Fruit fly (Drosophila melanogaster) whole organism, prepupa: ENCODE measurements around the gene mei-P26.

Experiments used
- Blimp-1 ChIP-seq: fragments of 200-800 bp; sonication (Bioruptor generic); optimal IDR thresholded peaks from 3 replicates; lab custom pipeline; 2017; ENCODE audit warnings: missing biosample characterization, missing genetic modification characterization, mild to moderate bottlenecking, moderate library complexity, missing genetic modification reagents
- CG31627 ChIP-seq: fragments of 200-800 bp; sonication (Bioruptor generic); optimal IDR thresholded peaks from 3 replicates; lab custom pipeline; 2016; ENCODE audit warnings: missing biosample characterization, missing genetic modification characterization
- CG6808 ChIP-seq: fragments of 200-800 bp; sonication (Bioruptor generic); optimal IDR thresholded peaks from 3 replicates; lab custom pipeline; 2017; ENCODE audit warnings: missing biosample characterization, missing genetic modification characterization, mild to moderate bottlenecking, moderate library complexity, missing genetic modification reagents
- CG8319 ChIP-seq: fragments of 200-800 bp; sonication (Bioruptor generic); optimal IDR thresholded peaks from 3 replicates; lab custom pipeline; 2016; ENCODE audit warnings: missing biosample characterization, missing genetic modification characterization
- Eip93F ChIP-seq: fragments of 200-800 bp; sonication (Bioruptor generic); optimal IDR thresholded peaks from 2 replicates; lab custom pipeline; 2016; ENCODE audit warnings: missing biosample characterization, mild to moderate bottlenecking, missing genetic modification characterization
- Ets96B ChIP-seq: fragments of 200-800 bp; optimal IDR thresholded peaks from 2 replicates; lab custom pipeline; 2019; ENCODE audit warnings: missing biosample characterization, mild to moderate bottlenecking, missing genetic modification characterization, moderate library complexity
- Gug ChIP-seq: fragments of 200-800 bp; sonication (Bioruptor generic); IDR thresholded peaks from 2 replicates; pipeline ENCODE4 v1.3.6; 2022; ENCODE audit warnings: missing biosample characterization, missing genetic modification characterization
- Sox15 ChIP-seq: fragments of 200-800 bp; sonication (Bioruptor generic); optimal IDR thresholded peaks from 3 replicates; lab custom pipeline; 2016; ENCODE audit warnings: missing biosample characterization, missing genetic modification characterization
- fkh ChIP-seq: fragments of 200-800 bp; sonication (Bioruptor generic); optimal IDR thresholded peaks from 3 replicates; lab custom pipeline; 2017; ENCODE audit warnings: missing biosample characterization, mild to moderate bottlenecking, missing genetic modification characterization, moderate library complexity
- ss ChIP-seq, 2 experiments: fragments of 200-800 bp; sonication (Bioruptor generic); optimal IDR thresholded peaks; 2 replicates in 1 of 2; 3 replicates in 1 of 2; lab custom pipeline; 2017 to 2018; ENCODE audit warnings: mild to moderate bottlenecking in 2 of 2, missing biosample characterization in 2 of 2, missing genetic modification characterization in 2 of 2, moderate library complexity in 1 of 2
- topi ChIP-seq: fragments of 200-800 bp; sonication (Bioruptor generic); optimal IDR thresholded peaks from 3 replicates; lab custom pipeline; 2016; ENCODE audit warnings: missing biosample characterization, missing genetic modification characterization
- vri ChIP-seq: fragments of 200-800 bp; sonication (Bioruptor generic); optimal IDR thresholded peaks from 3 replicates; lab custom pipeline; 2016; ENCODE audit warnings: missing biosample characterization, mild to moderate bottlenecking, missing genetic modification characterization

DNA sequence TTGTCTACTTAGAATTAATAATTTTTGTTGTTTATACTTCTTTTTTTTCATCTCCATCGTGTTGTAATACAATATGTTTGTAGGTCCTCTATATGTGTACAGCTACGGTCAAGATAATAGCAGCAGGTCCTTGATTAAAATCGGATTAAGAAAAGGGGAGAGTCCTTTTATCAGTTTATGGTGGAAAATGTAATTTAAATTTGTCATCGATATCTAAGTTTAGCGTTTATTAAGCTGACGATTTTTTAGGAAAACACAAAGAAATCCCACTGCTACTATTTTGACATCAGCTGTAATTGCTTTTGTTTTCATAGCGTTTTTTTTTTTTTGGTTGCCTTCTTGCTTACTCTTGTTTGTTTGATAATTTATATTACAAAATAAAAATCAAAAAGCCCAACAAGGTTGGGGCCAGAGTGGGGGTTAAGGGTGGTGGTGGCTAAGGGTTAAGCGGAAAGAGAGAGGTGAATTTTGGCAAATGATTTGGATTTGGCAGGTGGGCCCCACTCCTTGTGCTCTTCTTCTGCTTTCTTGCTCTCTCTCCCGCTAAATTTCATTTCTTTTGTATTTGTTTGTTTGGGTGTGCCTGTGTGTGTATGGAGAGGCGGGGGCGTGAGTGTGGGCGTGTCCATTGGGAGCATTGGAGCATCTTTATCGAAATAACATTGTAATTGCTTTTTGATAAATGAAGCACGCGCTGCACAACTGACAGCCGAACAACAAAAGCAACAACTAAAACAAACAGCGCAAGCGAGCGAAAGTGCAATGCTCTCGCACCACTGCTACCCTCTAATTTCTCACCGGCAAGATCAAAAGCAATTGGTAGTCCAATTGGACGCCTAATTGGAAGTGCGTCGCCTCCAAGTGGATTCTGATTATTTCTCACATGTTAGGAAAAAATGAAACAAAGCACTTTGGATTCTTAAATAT is 42.0 kb upstream of the mei-P26 start:
- TF ChIP-seq Ets96B (peak; percentile 42), Sox15 (GFP tag; lab: Kevin White, UChicago) (no peak), Eip93F (no peak), vri (GFP tag; lab: Kevin White, UChicago) (peak; percentile 33), CG6808 (GFP tag; lab: Kevin White, UChicago) (peak; percentile 9), CG31627 (peak; percentile 25), ss (GFP tag; optimal IDR thresholded peaks at IDR 0.05; lab: Kevin White, UChicago) (no peak), Blimp-1 (GFP tag; lab: Kevin White, UChicago) (no peak), Gug (GFP tag; lab: Robert Waterston, UW) (no peak), topi (GFP tag; lab: Kevin White, UChicago) (peak; percentile 56), CG8319 (GFP tag; lab: Kevin White, UChicago) (no peak), fkh (GFP tag; lab: Kevin White, UChicago) (peak; percentile 26)
